Worm (Caenorhabditis elegans) whole organism, L4/young adult: ENCODE results near the gene cysl-4.

Experiments used
- W03F9.2 ChIP-seq: fragments of 150-350 bp; optimal IDR thresholded peaks from 2 replicates; lab custom pipeline; 2014; ENCODE audit warnings: missing biosample characterization, missing genetic modification characterization
- dao-5 ChIP-seq: sonication (generic microtip); optimal IDR thresholded peaks from 2 replicates; lab custom pipeline; 2016; ENCODE audit warnings: missing genotype, missing genetic modification characterization, moderate library complexity, missing compliant biosample characterization
- him-1 ChIP-seq: sonication (generic microtip); optimal IDR thresholded peaks from 2 replicates; lab custom pipeline; 2016; ENCODE audit warnings: missing genotype, missing genetic modification reagents, missing genetic modification characterization, missing compliant biosample characterization

Gene cysl-4

ce11 chrV:2004659-2005058, at the start of gene cysl-4:
TSS of gene cysl-4 (plus strand) at chrV:2004959.
- no peak for TF ChIP-seq dao-5

ce11 chrV:1955246-1955645, 49.5 kb upstream of the cysl-4 start:
- TF ChIP-seq him-1 (tag; lab: Kevin White, UChicago) (no peak), dao-5 (no peak), W03F9.2 (tag; lab: Kevin White, UChicago) (no peak)

- no peak for TF ChIP-seq W03F9.2 (tag; lab: Kevin White, UChicago)
- no peak for TF ChIP-seq dao-5
- TF ChIP-seq him-1 (tag; lab: Kevin White, UChicago): no peak
Observed at ce11 chrV:1957110-1957509, 47.6 kb upstream of the cysl-4 start, which contains the start of gene fipr-25. TSS of gene fipr-25 (plus strand) at chrV:1957410.

ce11 chrV:1961453-1961852, 43.3 kb upstream of the cysl-4 start, which contains the start of gene Y40B10B.1:
TSS of gene Y40B10B.1 (minus strand) at chrV:1961553.
- TF ChIP-seq W03F9.2 (tag; lab: Kevin White, UChicago) (no peak), him-1 (tag; lab: Kevin White, UChicago) (no peak), dao-5 (no peak)

- TF ChIP-seq dao-5: no peak
- no peak for TF ChIP-seq him-1 (tag; lab: Kevin White, UChicago)
- no peak for TF ChIP-seq W03F9.2 (tag; lab: Kevin White, UChicago)
Observed at ce11 chrV:1964806-1965205, 40.0 kb upstream of the cysl-4 start, which contains the start of gene srj-15. TSS of gene srj-15 (minus strand) at chrV:1964906.

- no peak for TF ChIP-seq him-1 (tag; lab: Kevin White, UChicago)
- TF ChIP-seq W03F9.2 (tag; lab: Kevin White, UChicago): no peak
- no peak for TF ChIP-seq dao-5
Observed at ce11 chrV:1966962-1967361, 37.8 kb upstream of the cysl-4 start.

- TF ChIP-seq W03F9.2 (tag; lab: Kevin White, UChicago): no peak
- no peak for TF ChIP-seq him-1 (tag; lab: Kevin White, UChicago)
- no peak for TF ChIP-seq dao-5
Observed at ce11 chrV:1968809-1969208, 36.0 kb upstream of the cysl-4 start.

- TF ChIP-seq him-1 (tag; lab: Kevin White, UChicago): no peak
- no peak for TF ChIP-seq W03F9.2 (tag; lab: Kevin White, UChicago)
- no peak for TF ChIP-seq dao-5
Observed at ce11 chrV:1969228-1969627, 35.5 kb upstream of the cysl-4 start, which contains the start of gene acs-3. TSS of gene acs-3 (plus strand) at chrV:1969528.

ce11 chrV:1969690-1970089, 35.1 kb upstream of the cysl-4 start:
- TF ChIP-seq dao-5: no peak
- no peak for TF ChIP-seq him-1 (tag; lab: Kevin White, UChicago)

- TF ChIP-seq W03F9.2 (tag; lab: Kevin White, UChicago) (no peak), dao-5 (no peak), him-1 (tag; lab: Kevin White, UChicago) (no peak)
Observed at ce11 chrV:1975049-1975448, 29.7 kb upstream of the cysl-4 start, which contains the start of gene fbxa-201. TSS of gene fbxa-201 (plus strand) at chrV:1975349.

- TF ChIP-seq dao-5 (no peak), W03F9.2 (tag; lab: Kevin White, UChicago) (no peak), him-1 (tag; lab: Kevin White, UChicago) (no peak)
Observed at ce11 chrV:1978968-1979367, 25.8 kb upstream of the cysl-4 start, which contains the start of gene T08B1.4. TSS of gene T08B1.4 (plus strand) at chrV:1979268.

ce11 chrV:1986954-1987353, 17.8 kb upstream of the cysl-4 start, which contains the start of gene T08B1.1:
TSS of gene T08B1.1 (minus strand) at chrV:1987045.
- no peak for TF ChIP-seq W03F9.2 (tag; lab: Kevin White, UChicago)
- no peak for TF ChIP-seq him-1 (tag; lab: Kevin White, UChicago)
- TF ChIP-seq dao-5: no peak

- no peak for TF ChIP-seq dao-5
- TF ChIP-seq W03F9.2 (tag; lab: Kevin White, UChicago): no peak
- no peak for TF ChIP-seq him-1 (tag; lab: Kevin White, UChicago)
Observed at ce11 chrV:1989220-1989619, 15.5 kb upstream of the cysl-4 start.

ce11 chrV:1991381-1991780, 13.4 kb upstream of the cysl-4 start:
- TF ChIP-seq dao-5 (no peak), him-1 (tag; lab: Kevin White, UChicago) (no peak), W03F9.2 (tag; lab: Kevin White, UChicago) (no peak)

ce11 chrV:1992515-1992968, 12.2 kb upstream of the cysl-4 start, which contains the start of gene tnt-4:
TSS of gene tnt-4 (minus strand) at chrV:1992918.
- TF ChIP-seq dao-5: no peak
- TF ChIP-seq W03F9.2 (tag; lab: Kevin White, UChicago): no peak
- no peak for TF ChIP-seq him-1 (tag; lab: Kevin White, UChicago)
